Worm (Caenorhabditis elegans): Measurements from ENCODE around the gene ZK1240.1.

ce11 chrII:2328963-2329442 lies at the start of gene ZK1240.1, which contains the start of gene ZK1240.8:
- no peak for TF ChIP-seq dpl-1 (GFP tag; optimal IDR thresholded peaks at IDR 0.05)
- TF ChIP-seq fkh-10 (GFP tag; optimal IDR thresholded peaks at IDR 0.05), result no peak
- no peak for TF ChIP-seq egl-27 (tag; optimal IDR thresholded peaks at IDR 0.05)
- TF ChIP-seq ztf-4 (tag; optimal IDR thresholded peaks at IDR 0.05), result no peak
- no peak for TF ChIP-seq ceh-82 (tag; optimal IDR thresholded peaks at IDR 0.05)
- no peak for TF ChIP-seq nhr-77 (tag; optimal IDR thresholded peaks at IDR 0.05)
- TF ChIP-seq fkh-4 (tag; optimal IDR thresholded peaks at IDR 0.05; ENCODE audit: borderline replicate concordance), result no peak
- TF ChIP-seq ceh-90 (tag; optimal IDR thresholded peaks at IDR 0.05), result no peak
- no peak for TF ChIP-seq unc-130 (tag; optimal IDR thresholded peaks at IDR 0.05)
- TF ChIP-seq hlh-17 (GFP tag; optimal IDR thresholded peaks at IDR 0.05; ENCODE audit: borderline replicate concordance), result no peak

Measured in whole organism, L1 larva.